Worm (Caenorhabditis elegans): ENCODE results near the gene F01D4.5.
A peak's percentile ranks its signal among the peaks of the same experiment; 100 is the strongest.

Gene F01D4.5

ce11 chrIV:10482585-10482984 lies 872 bp downstream of the F01D4.5 start:
- no peak for TF ChIP-seq nhr-27 (tag; optimal IDR thresholded peaks at IDR 0.05)
- no peak for TF ChIP-seq nfya-2 (GFP tag; IDR thresholded peaks at IDR 0.05)
- no peak for TF ChIP-seq repo-1 (tag; optimal IDR thresholded peaks at IDR 0.05)
- TF ChIP-seq ztf-18 (tag; optimal IDR thresholded peaks at IDR 0.05), result no peak
- TF ChIP-seq sptf-2 (GFP tag; optimal IDR thresholded peaks at IDR 0.05), result no peak
- peak; percentile 40 for TF ChIP-seq nhr-80 (tag; optimal IDR thresholded peaks at IDR 0.05)

ce11 chrIV:10481695-10482094 lies 1.8 kb downstream of the F01D4.5 start, which contains the start of gene egl-21:
egl-21 (minus strand) TSS chrIV:10481844.
- TF ChIP-seq ceh-27 (GFP tag; optimal IDR thresholded peaks at IDR 0.05), result peak; percentile 42
- no peak for TF ChIP-seq B0035.1 (tag; optimal IDR thresholded peaks at IDR 0.05)
- TF ChIP-seq cebp-1 (GFP tag; IDR thresholded peaks at IDR 0.05), result no peak
- peak; percentile 47 for TF ChIP-seq cebp-1 (tag; optimal IDR thresholded peaks at IDR 0.05)
- no peak for TF ChIP-seq dox-1 (GFP tag; IDR thresholded peaks at IDR 0.05)
- no peak for TF ChIP-seq dpl-1 (GFP tag; optimal IDR thresholded peaks at IDR 0.05)
- TF ChIP-seq lin-40 (tag; optimal IDR thresholded peaks at IDR 0.05), result peak; percentile 33
- no peak for TF ChIP-seq Y67H2A.10 (GFP tag; conservative IDR thresholded peaks at IDR 0.05)
- TF ChIP-seq madf-10 (tag; optimal IDR thresholded peaks at IDR 0.05), result no peak
- TF ChIP-seq gei-17 (GFP tag; optimal IDR thresholded peaks at IDR 0.05), result no peak
- no peak for TF ChIP-seq bed-1 (GFP tag; IDR thresholded peaks at IDR 0.05)
- TF ChIP-seq pbrm-1 (GFP tag; IDR thresholded peaks at IDR 0.05), result no peak
- TF ChIP-seq somi-1 (GFP tag; optimal IDR thresholded peaks at IDR 0.05), result peak; percentile 46
- peak; percentile 60 for TF ChIP-seq K12H6.12 (tag; optimal IDR thresholded peaks at IDR 0.05)
- no peak for TF ChIP-seq xnd-1 (tag; optimal IDR thresholded peaks at IDR 0.05)
- TF ChIP-seq atf-7 (tag; optimal IDR thresholded peaks at IDR 0.05), result peak; percentile 2
- no peak for TF ChIP-seq tbx-9 (tag; optimal IDR thresholded peaks at IDR 0.05; ENCODE audit: borderline replicate concordance)
- no peak for TF ChIP-seq lsl-1 (GFP tag; optimal IDR thresholded peaks at IDR 0.05)
- TF ChIP-seq F22D6.2 (tag; optimal IDR thresholded peaks at IDR 0.05), result no peak
- peak; percentile 76 for TF ChIP-seq zfh-2 (GFP tag; conservative IDR thresholded peaks at IDR 0.05)
- TF ChIP-seq hlh-26 (GFP tag; conservative IDR thresholded peaks at IDR 0.05), result no peak
- TF ChIP-seq mcd-1 (GFP tag; IDR thresholded peaks at IDR 0.05), result peak; percentile 18; the same call in 1 of the 2 replicates
- no peak for TF ChIP-seq egl-18 (GFP tag; IDR thresholded peaks at IDR 0.05)
- no peak for TF ChIP-seq snpc-3.4 (tag; optimal IDR thresholded peaks at IDR 0.05)
- no peak for TF ChIP-seq F57A8.1 (GFP tag; optimal IDR thresholded peaks at IDR 0.05)
- no peak for TF ChIP-seq hlh-12 (tag; optimal IDR thresholded peaks at IDR 0.05)
- no peak for TF ChIP-seq F49E8.2 (tag; optimal IDR thresholded peaks at IDR 0.05; ENCODE audit: insufficient read depth)
- TF ChIP-seq nfyb-1 (GFP tag; IDR thresholded peaks at IDR 0.05), result no peak
- no peak for TF ChIP-seq nhr-90 (tag; optimal IDR thresholded peaks at IDR 0.05)
- TF ChIP-seq ets-4 (GFP tag; optimal IDR thresholded peaks at IDR 0.05), result no peak
- peak; percentile 40 for TF ChIP-seq attf-5 (GFP tag; optimal IDR thresholded peaks at IDR 0.05)
- TF ChIP-seq ama-1 (optimal IDR thresholded peaks at IDR 0.05), result no peak
- TF ChIP-seq ama-1 (GFP tag; optimal IDR thresholded peaks at IDR 0.05), result no peak
- TF ChIP-seq lir-1 (GFP tag; conservative IDR thresholded peaks at IDR 0.05), result no peak
- no peak for TF ChIP-seq sptf-2 (GFP tag; optimal IDR thresholded peaks at IDR 0.05)
- TF ChIP-seq nfya-1 (tag; optimal IDR thresholded peaks at IDR 0.05; ENCODE audit: borderline replicate concordance, insufficient read depth), result no peak
- TF ChIP-seq C17E4.6 (GFP tag; IDR thresholded peaks at IDR 0.05), result no peak
- TF ChIP-seq efl-1 (GFP tag; optimal IDR thresholded peaks at IDR 0.05), result no peak
- peak; percentile 24; the same call in 1 of the 2 replicates for TF ChIP-seq hmg-1.2 (GFP tag; IDR thresholded peaks at IDR 0.05)
- TF ChIP-seq akir-1 (GFP tag; optimal IDR thresholded peaks at IDR 0.05), result no peak
- TF ChIP-seq T07F8.4 (tag; optimal IDR thresholded peaks at IDR 0.05), result no peak
